Fruit fly (Drosophila melanogaster): ENCODE data around the gene CG16775.

Gene CG16775

DNA sequence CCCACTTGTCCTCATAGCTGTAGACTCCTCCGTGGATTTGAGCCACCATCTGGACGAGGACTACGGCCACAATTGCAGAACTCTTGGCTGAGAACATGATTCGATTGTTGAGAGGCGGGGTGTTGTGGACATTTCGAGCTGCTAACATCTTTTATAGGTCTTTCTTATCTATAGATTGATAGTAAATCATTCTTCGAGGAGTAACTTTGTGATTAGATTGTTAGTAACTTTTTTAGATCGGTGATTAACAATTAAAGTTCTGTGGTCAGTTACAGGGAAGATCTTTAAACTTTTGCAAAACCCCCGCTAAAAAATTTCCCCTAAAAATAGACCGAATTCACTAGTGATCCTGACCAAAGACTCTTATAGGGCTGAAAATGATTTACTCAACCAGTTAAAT is at the start of gene CG16775:
Gene CG16775 (minus strand): TSS at position 101 of the 400 bp plus-strand sequence.
- no peak for TF ChIP-seq CG6792 (GFP tag; optimal IDR thresholded peaks at IDR 0.05)
- TF ChIP-seq CG8119 (GFP tag; IDR thresholded peaks at IDR 0.05), result no peak
- no peak for TF ChIP-seq CG11762 (GFP tag; optimal IDR thresholded peaks at IDR 0.05; ENCODE audit: insufficient read depth)
- no peak for TF ChIP-seq CG8632 (GFP tag; optimal IDR thresholded peaks at IDR 0.05)
- no peak for TF ChIP-seq CG3919 (GFP tag; optimal IDR thresholded peaks at IDR 0.05)
- no peak for TF ChIP-seq CG15336 (GFP tag; IDR thresholded peaks at IDR 0.05)
- TF ChIP-seq spab (GFP tag; optimal IDR thresholded peaks at IDR 0.05), result no peak
- TF ChIP-seq CG6163 (GFP tag; IDR thresholded peaks at IDR 0.05), result no peak

DNA sequence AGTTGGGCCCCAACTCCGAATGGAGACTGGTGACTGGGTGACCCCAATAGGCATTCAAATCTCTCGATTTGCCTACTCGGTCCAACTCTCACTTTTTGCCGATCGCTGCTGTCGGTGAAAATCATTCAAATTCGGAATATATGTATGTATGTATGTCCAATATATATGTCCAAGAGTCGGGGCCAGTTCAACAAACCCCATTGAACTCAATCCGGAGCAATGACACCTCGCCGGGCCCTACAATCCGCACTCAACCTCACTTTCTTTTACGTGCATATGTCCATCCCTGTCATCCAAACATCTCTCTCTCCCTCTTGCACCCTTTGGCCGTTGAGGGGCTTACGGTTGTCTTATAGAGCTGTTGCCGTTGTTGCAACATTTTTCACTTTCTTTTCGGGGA is 48.6 kb upstream of the CG16775 start:
- TF ChIP-seq Sox15 (GFP tag; optimal IDR thresholded peaks at IDR 0.05) (no peak), Smox (GFP tag; optimal IDR thresholded peaks at IDR 0.05) (no peak), eg (GFP tag; IDR thresholded peaks at IDR 0.05) (no peak), fd85E (GFP tag; optimal IDR thresholded peaks at IDR 0.05) (no peak), CG11762 (GFP tag; optimal IDR thresholded peaks at IDR 0.05; ENCODE audit: insufficient read depth) (no peak), CG6163 (GFP tag; IDR thresholded peaks at IDR 0.05) (no peak), lz (GFP tag; optimal IDR thresholded peaks at IDR 0.05) (no peak), CG6792 (GFP tag; optimal IDR thresholded peaks at IDR 0.05) (no peak), Hr39 (GFP tag; optimal IDR thresholded peaks at IDR 0.05) (no peak), CG15336 (GFP tag; IDR thresholded peaks at IDR 0.05) (no peak), CG6854 (GFP tag; optimal IDR thresholded peaks at IDR 0.05) (no peak), pdm3 (GFP tag; optimal IDR thresholded peaks at IDR 0.05) (no peak), Met (GFP tag; optimal IDR thresholded peaks at IDR 0.05) (no peak), vri (GFP tag; optimal IDR thresholded peaks at IDR 0.05) (no peak), ss (GFP tag; optimal IDR thresholded peaks at IDR 0.05) (no peak)

dm6 chr3L:17933788-17934318 is 47.4 kb upstream of the CG16775 start:
- no peak for TF ChIP-seq Eip78C (GFP tag)
- TF ChIP-seq spab (GFP tag; optimal IDR thresholded peaks at IDR 0.05), result no peak
- no peak for TF ChIP-seq CG11902 (GFP tag; optimal IDR thresholded peaks at IDR 0.05)
- TF ChIP-seq CG6808 (GFP tag; optimal IDR thresholded peaks at IDR 0.05), result no peak
- TF ChIP-seq CG3032 (tag; optimal IDR thresholded peaks at IDR 0.05), result no peak
- TF ChIP-seq fkh (GFP tag; optimal IDR thresholded peaks at IDR 0.05), result no peak
- no peak for TF ChIP-seq Blimp-1 (GFP tag; optimal IDR thresholded peaks at IDR 0.05)
- no peak for TF ChIP-seq Sox14 (GFP tag; optimal IDR thresholded peaks at IDR 0.05)
- TF ChIP-seq CG6276 (GFP tag; optimal IDR thresholded peaks at IDR 0.05), result no peak
- TF ChIP-seq ss (GFP tag; optimal IDR thresholded peaks at IDR 0.05), result no peak
- no peak for TF ChIP-seq CG16779 (tag; optimal IDR thresholded peaks at IDR 0.05)
- TF ChIP-seq OdsH (GFP tag; optimal IDR thresholded peaks at IDR 0.05), result no peak
- TF ChIP-seq Smox (GFP tag; optimal IDR thresholded peaks at IDR 0.05), result no peak
- TF ChIP-seq Ets21C (GFP tag; optimal IDR thresholded peaks at IDR 0.05), result no peak
- TF ChIP-seq fd85E (GFP tag; optimal IDR thresholded peaks at IDR 0.05), result no peak

DNA sequence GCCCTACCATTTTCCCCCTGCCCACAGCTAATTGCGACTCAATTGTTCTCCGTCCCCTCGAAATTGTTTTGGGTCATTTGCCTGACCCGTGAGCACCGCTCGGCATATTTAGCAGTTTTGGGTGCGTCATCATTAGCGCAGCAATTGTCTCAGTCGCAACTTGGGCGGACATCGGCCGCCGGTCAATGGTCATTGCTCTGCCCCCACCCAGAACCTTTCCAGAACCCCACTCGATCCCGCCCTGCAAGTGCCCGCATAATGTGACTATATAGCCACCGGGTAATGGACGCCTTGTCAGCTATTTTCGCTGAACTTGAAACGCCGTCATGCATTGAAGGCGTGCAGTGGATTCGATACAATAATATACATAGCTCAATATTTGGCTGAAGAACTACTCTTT is 46.6 kb upstream of the CG16775 start:
- TF ChIP-seq salr (GFP tag; optimal IDR thresholded peaks at IDR 0.05) (no peak), CG8119 (GFP tag; IDR thresholded peaks at IDR 0.05) (no peak), CG6808 (GFP tag; optimal IDR thresholded peaks at IDR 0.05) (no peak), Hr39 (GFP tag; optimal IDR thresholded peaks at IDR 0.05) (no peak), OdsH (GFP tag; optimal IDR thresholded peaks at IDR 0.05) (no peak), cyc (GFP tag; optimal IDR thresholded peaks at IDR 0.05) (no peak), CG9139 (GFP tag; optimal IDR thresholded peaks at IDR 0.05) (no peak), CG10631 (GFP tag; optimal IDR thresholded peaks at IDR 0.05) (no peak), CG1621 (tag; optimal IDR thresholded peaks at IDR 0.05) (no peak), net (GFP tag; optimal IDR thresholded peaks at IDR 0.05) (no peak), achi (GFP tag; optimal IDR thresholded peaks at IDR 0.05) (no peak), Sox14 (GFP tag; optimal IDR thresholded peaks at IDR 0.05) (no peak), Eip78C (GFP tag) (no peak), Met (GFP tag; optimal IDR thresholded peaks at IDR 0.05) (no peak), CG8632 (GFP tag; optimal IDR thresholded peaks at IDR 0.05) (no peak)

All from whole organism, prepupa.